Fruit fly (Drosophila melanogaster) whole organism, pupa: ENCODE data around the gene Dpm2.

Experiments
- CG10348 ChIP-seq: fragments of 200-800 bp; sonication (Bioruptor generic); IDR thresholded peaks from 2 replicates; pipeline ENCODE4 v1.3.6; 2022; ENCODE audit warnings: missing biosample characterization, missing genetic modification characterization
- CG12605 ChIP-seq: fragments of 200-800 bp; sonication (Bioruptor generic); IDR thresholded peaks from 2 replicates; pipeline ENCODE4 v1.3.6; 2022; ENCODE audit warnings: missing biosample characterization, missing genetic modification characterization
- CG13204 ChIP-seq: fragments of 200-800 bp; sonication (Bioruptor generic); optimal IDR thresholded peaks from 2 replicates; lab custom pipeline; 2018; ENCODE audit warnings: missing biosample characterization, mild to moderate bottlenecking, missing genetic modification characterization, moderate library complexity
- CG14655 ChIP-seq: fragments of 200-800 bp; sonication (Bioruptor generic); optimal IDR thresholded peaks from 3 replicates; lab custom pipeline; 2017; ENCODE audit warnings: mild to moderate bottlenecking, missing biosample characterization, missing genetic modification reagents, missing genetic modification characterization
- CG15710 ChIP-seq: fragments of 200-800 bp; sonication (Bioruptor generic); optimal IDR thresholded peaks from 2 replicates; lab custom pipeline; 2018; ENCODE audit warnings: missing biosample characterization, mild to moderate bottlenecking, missing genetic modification characterization, moderate library complexity
- CG17806 ChIP-seq: fragments of 200-800 bp; sonication (Bioruptor generic); optimal IDR thresholded peaks from 2 replicates; lab custom pipeline; 2018; ENCODE audit warnings: missing biosample characterization, mild to moderate bottlenecking, missing genetic modification characterization, moderate library complexity
- CG32121 ChIP-seq: fragments of 200-800 bp; sonication (Bioruptor generic); IDR thresholded peaks from 2 replicates; pipeline ENCODE4 v1.3.6; 2022; ENCODE audit warnings: missing biosample characterization, missing genetic modification characterization
- CG34367 ChIP-seq: fragments of 200-800 bp; sonication (Bioruptor generic); optimal IDR thresholded peaks from 2 replicates; lab custom pipeline; 2018; ENCODE audit warnings: missing biosample characterization, mild to moderate bottlenecking, missing genetic modification characterization
- CG4496 ChIP-seq: fragments of 200-800 bp; sonication (Bioruptor generic); IDR thresholded peaks from 3 replicates; pipeline ENCODE4 v1.3.6; 2022; ENCODE audit warnings: missing biosample characterization, missing genetic modification characterization
- CG8159 ChIP-seq: fragments of 200-800 bp; sonication (Bioruptor generic); optimal IDR thresholded peaks from 3 replicates; lab custom pipeline; 2018; ENCODE audit warnings: missing biosample characterization, mild to moderate bottlenecking, missing genetic modification characterization, moderate library complexity
- CG8301 ChIP-seq: fragments of 200-800 bp; sonication (Bioruptor generic); optimal IDR thresholded peaks from 2 replicates; lab custom pipeline; 2018; ENCODE audit warnings: missing biosample characterization, mild to moderate bottlenecking, missing genetic modification characterization
- CG9948 ChIP-seq: fragments of 200-800 bp; sonication (Bioruptor generic); optimal IDR thresholded peaks from 2 replicates; lab custom pipeline; 2018; ENCODE audit warnings: missing biosample characterization, mild to moderate bottlenecking, missing genetic modification characterization, moderate library complexity
- D1 ChIP-seq: fragments of 200-800 bp; sonication (Bioruptor generic); optimal IDR thresholded peaks from 2 replicates; lab custom pipeline; 2018; ENCODE audit warnings: missing biosample characterization, mild to moderate bottlenecking, missing genetic modification characterization, moderate library complexity
- EcR ChIP-seq: fragments of 200-800 bp; sonication (Bioruptor generic); optimal IDR thresholded peaks from 3 replicates; lab custom pipeline; 2019; ENCODE audit warnings: missing biosample characterization, missing genetic modification characterization, mild to moderate bottlenecking, moderate library complexity, missing genetic modification reagents
- Ets98B ChIP-seq: fragments of 200-800 bp; sonication (Bioruptor generic); IDR thresholded peaks from 2 replicates; pipeline ENCODE4 v1.3.6; 2022; ENCODE audit warnings: missing biosample characterization, missing genetic modification characterization
- Pif1A ChIP-seq: fragments of 200-800 bp; sonication (Bioruptor generic); optimal IDR thresholded peaks from 3 replicates; lab custom pipeline; 2016; ENCODE audit warnings: missing biosample characterization, missing genetic modification characterization
- Pif1B ChIP-seq: fragments of 200-800 bp; sonication (Bioruptor generic); optimal IDR thresholded peaks from 3 replicates; lab custom pipeline; 2016; ENCODE audit warnings: missing biosample characterization, missing genetic modification characterization
- Snoo ChIP-seq: fragments of 200-800 bp; sonication (Bioruptor generic); optimal IDR thresholded peaks from 3 replicates; lab custom pipeline; 2017; ENCODE audit warnings: missing biosample characterization, mild to moderate bottlenecking, missing genetic modification characterization, inconsistent platforms
- fd96Ca ChIP-seq: fragments of 200-800 bp; sonication (Bioruptor generic); IDR thresholded peaks from 3 replicates; pipeline ENCODE4 v1.3.6; 2022; ENCODE audit warnings: missing biosample characterization, missing genetic modification characterization
- gl ChIP-seq: fragments of 200-800 bp; sonication (Bioruptor generic); optimal IDR thresholded peaks from 2 replicates; lab custom pipeline; 2018; ENCODE audit warnings: missing biosample characterization, mild to moderate bottlenecking, missing genetic modification characterization
- rn ChIP-seq: fragments of 200-800 bp; sonication (Bioruptor generic); IDR thresholded peaks from 2 replicates; pipeline ENCODE4 v1.3.6; 2022; ENCODE audit warnings: missing biosample characterization, missing genetic modification characterization

The Dpm2 gene

DNA sequence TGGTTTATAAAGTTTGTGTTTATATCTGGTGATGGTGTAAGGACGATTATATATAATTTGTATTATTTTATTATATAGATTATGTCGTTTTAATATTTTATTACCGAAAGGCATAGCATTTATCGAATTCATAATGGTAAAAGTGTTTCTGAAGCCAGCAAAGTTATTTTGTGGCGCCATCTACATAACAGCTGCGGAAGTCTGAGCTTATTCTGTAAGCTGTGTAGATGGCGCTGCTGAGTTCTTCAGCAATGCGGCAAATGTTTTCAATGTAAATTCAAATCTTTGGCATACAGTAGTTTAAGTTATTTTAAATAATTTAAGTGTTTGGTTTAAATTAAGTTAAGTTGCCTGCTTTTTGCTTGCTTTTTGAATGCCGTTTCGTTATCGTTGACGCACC, 30.9 kb upstream of the Dpm2 start:
- no peak for TF ChIP-seq CG10348 (GFP tag; lab: Robert Waterston, UW)
- TF ChIP-seq CG8159 (tag; lab: Kevin White, UChicago), result no peak
- peak; percentile 37 for TF ChIP-seq D1 (tag; lab: Kevin White, UChicago)
- TF ChIP-seq, all 21 proteins: peak for 1

DNA sequence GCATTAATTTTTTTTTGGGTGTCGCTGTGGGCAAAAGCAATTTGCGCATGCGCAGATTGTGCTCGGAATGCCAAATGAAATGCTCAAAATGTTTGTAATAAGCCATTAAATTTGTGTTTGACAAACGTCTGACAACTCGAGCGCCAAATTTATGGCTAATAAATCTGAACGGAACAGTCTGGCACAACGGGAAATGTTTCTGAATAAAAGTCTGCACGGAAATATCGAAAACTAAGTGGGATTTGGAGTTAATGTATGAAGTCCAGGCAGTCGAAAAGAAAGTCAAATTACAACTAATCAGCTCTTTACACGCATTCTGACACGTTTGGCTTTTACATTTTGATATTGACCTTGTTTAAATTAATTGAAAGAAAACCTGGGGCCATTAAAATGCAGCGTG, 28.2 kb upstream of the Dpm2 start, which contains the start of gene CG12009:
CG12009 (plus strand) TSS at position 301 of the 400 bp plus-strand sequence.
- TF ChIP-seq CG12605 (no peak), CG8159 (tag; lab: Kevin White, UChicago) (no peak), gl (tag; lab: Kevin White, UChicago) (no peak), CG34367 (no peak), CG14655 (GFP tag; lab: Kevin White, UChicago) (no peak), Pif1B (no peak), Snoo (tag; lab: Kevin White, UChicago) (no peak), CG10348 (GFP tag; lab: Robert Waterston, UW) (no peak), D1 (tag; lab: Kevin White, UChicago) (no peak), Pif1A (GFP tag; lab: Kevin White, UChicago) (no peak), CG8301 (tag; lab: Kevin White, UChicago) (no peak), CG13204 (GFP tag; lab: Kevin White, UChicago) (no peak)

DNA sequence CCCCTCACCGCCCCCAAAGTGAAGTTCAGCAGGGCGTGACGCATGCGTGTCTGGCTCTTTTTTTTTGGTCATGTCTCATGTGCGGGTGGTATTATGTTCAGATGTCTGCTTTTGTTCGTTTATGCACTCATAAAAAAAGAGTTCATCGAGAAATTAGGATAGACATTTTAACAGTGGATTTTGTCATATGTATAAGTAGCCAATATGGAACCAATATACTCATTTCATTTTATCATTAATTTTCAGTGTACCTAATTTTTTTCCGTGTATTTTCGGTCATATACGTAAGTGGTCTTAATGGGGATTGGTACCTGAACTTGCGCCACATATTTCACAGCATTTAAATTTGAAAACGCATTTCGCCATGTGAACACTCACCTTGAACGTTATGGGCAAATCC, 19.0 kb upstream of the Dpm2 start:
- peak; percentile 56 for TF ChIP-seq Pif1A (GFP tag; lab: Kevin White, UChicago)
- TF ChIP-seq CG9948 (tag; lab: Kevin White, UChicago), result no peak
- no peak for TF ChIP-seq CG15710 (tag; lab: Kevin White, UChicago)
- TF ChIP-seq CG4496 (GFP tag; lab: Robert Waterston, UW), result peak; percentile 32; the same call in 1 of the 3 replicates
- TF ChIP-seq CG8301 (tag; lab: Kevin White, UChicago), result peak; percentile 32
- TF ChIP-seq CG8159 (tag; lab: Kevin White, UChicago), result peak; percentile 17
- TF ChIP-seq CG34367, result no peak
- no peak for TF ChIP-seq CG17806 (tag; lab: Kevin White, UChicago)
- TF ChIP-seq Snoo (tag; lab: Kevin White, UChicago), result no peak
- TF ChIP-seq Ets98B (GFP tag; lab: Robert Waterston, UW), result peak; percentile 63
- TF ChIP-seq Pif1B, result no peak
- TF ChIP-seq CG14655 (GFP tag; lab: Kevin White, UChicago), result peak; percentile 24
- TF ChIP-seq CG12605, result no peak
- TF ChIP-seq CG32121 (GFP tag; lab: Robert Waterston, UW), result 0 out of 2 replicates have a peak, but pooled peaks have one; percentile 53

DNA sequence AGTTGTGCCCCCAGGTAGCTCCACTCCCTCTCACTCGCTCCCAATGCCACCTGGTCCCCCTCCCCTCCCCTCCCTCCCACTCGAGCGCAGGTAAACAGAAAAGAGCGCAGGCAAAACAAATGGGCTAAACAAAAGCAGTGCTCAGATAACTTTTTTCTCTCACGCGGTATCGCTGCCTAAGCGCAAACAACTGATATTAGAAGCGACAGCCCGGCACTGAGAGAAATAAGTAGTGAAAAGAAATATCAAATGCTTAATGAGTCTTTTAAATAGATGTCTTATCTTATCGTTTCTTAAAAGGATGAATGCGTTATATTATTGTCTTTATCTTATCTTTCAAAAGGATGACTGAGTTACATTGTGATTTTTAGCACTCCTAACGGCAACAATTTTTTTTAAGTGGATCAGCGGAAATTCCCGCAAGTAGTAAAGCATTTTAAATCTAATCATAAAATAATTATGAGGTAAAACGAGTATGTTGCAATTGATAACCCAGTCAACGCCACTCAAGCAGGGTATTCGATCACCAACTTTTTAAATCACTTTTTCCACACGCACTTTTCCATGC, 18.1 kb upstream of the Dpm2 start:
- TF ChIP-seq CG14655 (GFP tag; lab: Kevin White, UChicago) (peak; percentile 62), CG10348 (GFP tag; lab: Robert Waterston, UW) (no peak), CG17806 (tag; lab: Kevin White, UChicago) (no peak), CG34367 (no peak), CG12605 (peak; percentile 55), CG15710 (tag; lab: Kevin White, UChicago) (no peak), CG8159 (tag; lab: Kevin White, UChicago) (peak; percentile 13), CG9948 (tag; lab: Kevin White, UChicago) (no peak), fd96Ca (peak; percentile 53; the same call in 1 of the 3 replicates), Ets98B (GFP tag; lab: Robert Waterston, UW) (peak; percentile 76), CG8301 (tag; lab: Kevin White, UChicago) (peak; percentile 59), Snoo (tag; lab: Kevin White, UChicago) (peak; percentile 0), Pif1A (GFP tag; lab: Kevin White, UChicago) (peak; percentile 46), gl (tag; lab: Kevin White, UChicago) (no peak), D1 (tag; lab: Kevin White, UChicago) (no peak), CG4496 (GFP tag; lab: Robert Waterston, UW) (peak; percentile 54; the same call in 2 of the 3 replicates), CG13204 (GFP tag; lab: Kevin White, UChicago) (no peak), Pif1B (peak; percentile 12), EcR (GFP tag; lab: Kevin White, UChicago) (no peak), rn (GFP tag; lab: Robert Waterston, UW) (no peak), CG32121 (GFP tag; lab: Robert Waterston, UW) (peak; percentile 72)

DNA sequence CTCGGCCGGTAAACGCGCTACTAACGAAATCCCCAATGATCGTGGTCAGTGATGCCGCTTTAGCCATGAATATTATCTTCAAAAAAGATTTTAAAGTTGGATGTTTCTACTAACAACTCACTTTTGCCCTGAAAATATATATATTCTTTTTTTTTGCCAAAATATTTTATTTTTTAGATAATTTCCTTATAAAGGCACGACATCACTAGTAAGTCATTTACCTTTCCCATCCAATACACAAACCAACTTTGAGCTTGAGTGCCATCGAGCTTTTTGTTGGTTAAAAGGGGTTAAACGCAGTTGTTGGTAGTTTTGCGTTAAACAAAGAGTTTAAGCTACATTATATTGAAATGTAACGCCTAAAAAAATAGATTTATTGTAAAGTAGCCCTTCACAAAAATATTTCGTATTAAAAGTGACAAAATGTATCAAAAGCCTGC, 16.2 kb upstream of the Dpm2 start, which contains the start of gene CG14968:
CG14968 (minus strand) TSS at position 26 of the 440 bp plus-strand sequence.
- TF ChIP-seq CG8301 (tag; lab: Kevin White, UChicago) (peak; percentile 92), rn (GFP tag; lab: Robert Waterston, UW) (peak; percentile 91), CG9948 (tag; lab: Kevin White, UChicago) (peak; percentile 91), CG17806 (tag; lab: Kevin White, UChicago) (peak; percentile 94), Ets98B (GFP tag; lab: Robert Waterston, UW) (peak; percentile 95), CG15710 (tag; lab: Kevin White, UChicago) (peak; percentile 94), CG10348 (GFP tag; lab: Robert Waterston, UW) (peak; percentile 68), CG14655 (GFP tag; lab: Kevin White, UChicago) (peak; percentile 94), CG13204 (GFP tag; lab: Kevin White, UChicago) (peak; percentile 59), CG8159 (tag; lab: Kevin White, UChicago) (peak; percentile 92), Snoo (tag; lab: Kevin White, UChicago) (peak; percentile 97), CG12605 (peak; percentile 97), EcR (GFP tag; lab: Kevin White, UChicago) (peak; percentile 98), gl (tag; lab: Kevin White, UChicago) (peak; percentile 80), D1 (tag; lab: Kevin White, UChicago) (peak; percentile 90), CG4496 (GFP tag; lab: Robert Waterston, UW) (peak; percentile 98), Pif1B (peak; percentile 96), Pif1A (GFP tag; lab: Kevin White, UChicago) (peak; percentile 95), CG34367 (peak; percentile 87), fd96Ca (peak; percentile 94), CG32121 (GFP tag; lab: Robert Waterston, UW) (peak; percentile 95)
